Fruit fly (Drosophila melanogaster): ENCODE measurements around the gene CG14963.

CG14963 gene

DNA sequence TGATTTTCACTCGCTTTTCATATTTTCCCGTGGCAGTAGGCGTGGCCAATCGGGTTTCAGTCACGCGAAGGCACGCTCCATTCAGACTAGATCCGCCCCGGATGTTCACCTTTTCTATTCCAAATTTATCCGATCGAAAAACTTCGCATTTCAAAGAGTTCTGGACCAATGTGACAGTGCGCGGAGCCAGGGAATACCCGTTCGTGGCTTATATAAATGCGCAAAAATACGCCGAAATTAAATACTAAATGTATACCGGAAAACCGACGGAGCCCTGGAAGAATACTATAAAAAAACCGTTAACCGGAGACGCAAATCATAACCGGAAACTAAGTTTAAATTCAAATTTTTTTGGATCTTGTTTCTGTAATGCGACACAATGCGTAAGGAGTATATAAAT lies 44.8 kb downstream of the CG14963 start, which contains the start of gene promL (continued):
- peak in 1 of 3 experiments; percentile 3 for TF ChIP-seq lola (GFP tag; optimal IDR thresholded peaks at IDR 0.05)
- TF ChIP-seq tap (tag; optimal IDR thresholded peaks at IDR 0.05), result peak; percentile 12
- peak; percentile 47 for TF ChIP-seq mirr (GFP tag; optimal IDR thresholded peaks at IDR 0.05)
- TF ChIP-seq CG12236 (GFP tag; optimal IDR thresholded peaks at IDR 0.05), result peak; percentile 6
- no peak for TF ChIP-seq kay (GFP tag; optimal IDR thresholded peaks at IDR 0.05)
- no peak for TF ChIP-seq inv (GFP tag; IDR thresholded peaks at IDR 0.05; ENCODE audit: partially characterized antibody)
- peak; percentile 61; the same call in 2 of the 3 replicates for TF ChIP-seq Opbp (GFP tag; IDR thresholded peaks at IDR 0.05; ENCODE audit: partially characterized antibody)
- TF ChIP-seq CG17361 (GFP tag; IDR thresholded peaks at IDR 0.05), result peak; percentile 60; the same call in 1 of the 3 replicates
- no peak for TF ChIP-seq CG16815 (GFP tag; optimal IDR thresholded peaks at IDR 0.05)
- TF ChIP-seq CkIIα-i1 (GFP tag; IDR thresholded peaks at IDR 0.05), result no peak
- no peak for TF ChIP-seq Abd-B (GFP tag; optimal IDR thresholded peaks at IDR 0.05)
- TF ChIP-seq E2f1 (GFP tag; IDR thresholded peaks at IDR 0.05), result no peak
- peak; percentile 27 for TF ChIP-seq CG5245 (GFP tag; optimal IDR thresholded peaks at IDR 0.05)
- TF ChIP-seq gce (GFP tag; IDR thresholded peaks at IDR 0.05), result no peak
- peak; percentile 66 for TF ChIP-seq nom (GFP tag; optimal IDR thresholded peaks at IDR 0.05)
- peak; percentile 67 for TF ChIP-seq Mes4 (GFP tag; optimal IDR thresholded peaks at IDR 0.05)
- peak; percentile 51 for TF ChIP-seq CG11398 (GFP tag; optimal IDR thresholded peaks at IDR 0.05)
- no peak for TF ChIP-seq CG8089 (GFP tag; optimal IDR thresholded peaks at IDR 0.05)
- no peak for TF ChIP-seq klu (GFP tag; IDR thresholded peaks at IDR 0.05)
- no peak for TF ChIP-seq dati (GFP tag; IDR thresholded peaks at IDR 0.05)
- TF ChIP-seq prd (optimal IDR thresholded peaks at IDR 0.05), result no peak
- no peak for TF ChIP-seq prd (GFP tag; IDR thresholded peaks at IDR 0.05)
- TF ChIP-seq dysf (GFP tag; IDR thresholded peaks at IDR 0.05), result peak; percentile 64; the same call in 2 of the 3 replicates
- TF ChIP-seq ssp (GFP tag; IDR thresholded peaks at IDR 0.05), result no peak
- peak; percentile 47 for TF ChIP-seq CTCF (GFP tag; optimal IDR thresholded peaks at IDR 0.05)
- TF ChIP-seq al (GFP tag; IDR thresholded peaks at IDR 0.05), result no peak
- TF ChIP-seq repo (GFP tag; optimal IDR thresholded peaks at IDR 0.05), result peak; percentile 48
- TF ChIP-seq pan (optimal IDR thresholded peaks at IDR 0.05), result no peak
- peak in 1 of 2 experiments; percentile 30 for TF ChIP-seq pan (GFP tag; optimal IDR thresholded peaks at IDR 0.05 in 1 of 2, IDR thresholded peaks at IDR 0.05 in 1 of 2)
- TF ChIP-seq Dref (GFP tag; IDR thresholded peaks at IDR 0.05), result no peak
- TF ChIP-seq crp (GFP tag; optimal IDR thresholded peaks at IDR 0.05), result peak in 1 of 2 experiments; percentile 30
- TF ChIP-seq luna (GFP tag; optimal IDR thresholded peaks at IDR 0.05), result peak; percentile 15
- TF ChIP-seq Dbx (GFP tag; IDR thresholded peaks at IDR 0.05), result peak; percentile 35; the same call in 1 of the 3 replicates
- peak; percentile 97 for TF ChIP-seq Ets65A (GFP tag)
- peak; percentile 40 for TF ChIP-seq org-1 (GFP tag; optimal IDR thresholded peaks at IDR 0.05)
- TF ChIP-seq pb (GFP tag; optimal IDR thresholded peaks at IDR 0.05), result peak; percentile 67
- TF ChIP-seq CG31224 (GFP tag; IDR thresholded peaks at IDR 0.05), result no peak
- peak; percentile 50 for TF ChIP-seq Asciz (GFP tag; optimal IDR thresholded peaks at IDR 0.05)
- peak; percentile 17 for TF ChIP-seq CG8281 (tag; optimal IDR thresholded peaks at IDR 0.05)
- TF ChIP-seq Ets97D (GFP tag; optimal IDR thresholded peaks at IDR 0.05), result peak; percentile 98
- TF ChIP-seq slp2 (GFP tag; optimal IDR thresholded peaks at IDR 0.05), result peak; percentile 50
- no peak for TF ChIP-seq CG6254 (GFP tag; optimal IDR thresholded peaks at IDR 0.05)
- TF ChIP-seq run (tag; optimal IDR thresholded peaks at IDR 0.05), result no peak
- peak; percentile 68 for TF ChIP-seq vvl (GFP tag; IDR thresholded peaks at IDR 0.05)
- no peak for TF ChIP-seq CG9932 (GFP tag; IDR thresholded peaks at IDR 0.05)
- TF ChIP-seq CG15073 (GFP tag; optimal IDR thresholded peaks at IDR 0.05), result no peak
- peak; percentile 48 for TF ChIP-seq CG6813 (GFP tag; optimal IDR thresholded peaks at IDR 0.05)
- peak; percentile 42 for TF ChIP-seq p53 (GFP tag; optimal IDR thresholded peaks at IDR 0.05)
- no peak for TF ChIP-seq crc (GFP tag; optimal IDR thresholded peaks at IDR 0.05)
- TF ChIP-seq CG42726 (GFP tag; IDR thresholded peaks at IDR 0.05; ENCODE audit: partially characterized antibody), result peak; percentile 48; the same call in 1 of the 2 replicates
- TF ChIP-seq Myb (GFP tag; optimal IDR thresholded peaks at IDR 0.05), result peak; percentile 99
- peak; percentile 47; the same call in 1 of the 2 replicates for TF ChIP-seq sob (GFP tag; IDR thresholded peaks at IDR 0.05)
- TF ChIP-seq CG13123 (GFP tag; optimal IDR thresholded peaks at IDR 0.05), result no peak
